Worm (Caenorhabditis elegans): ENCODE results near the gene inpp-1.

The inpp-1 gene

ce11 chrIV:10771296-10771695 lies 2.4 kb downstream of the inpp-1 start:
- TF ChIP-seq unc-62 (GFP tag; optimal IDR thresholded peaks at IDR 0.05) (no peak), ceh-43 (GFP tag; optimal IDR thresholded peaks at IDR 0.05) (no peak), ceh-83 (GFP tag; optimal IDR thresholded peaks at IDR 0.05) (no peak), elt-1 (tag; optimal IDR thresholded peaks at IDR 0.05; ENCODE audit: borderline replicate concordance, insufficient read depth) (no peak), flh-1 (GFP tag; optimal IDR thresholded peaks at IDR 0.05) (no peak), hlh-1 (tag; optimal IDR thresholded peaks at IDR 0.05) (no peak), lin-13 (tag; optimal IDR thresholded peaks at IDR 0.05) (no peak), sptf-1 (tag; optimal IDR thresholded peaks at IDR 0.05) (no peak), blmp-1 (tag; optimal IDR thresholded peaks at IDR 0.05) (no peak), nhr-28 (tag; optimal IDR thresholded peaks at IDR 0.05) (no peak), drap-1 (GFP tag; optimal IDR thresholded peaks at IDR 0.05) (no peak), nhr-12 (tag; optimal IDR thresholded peaks at IDR 0.05) (no peak), nhr-76 (tag; optimal IDR thresholded peaks at IDR 0.05) (no peak), unc-39 (tag; optimal IDR thresholded peaks at IDR 0.05) (no peak), nhr-237 (tag; optimal IDR thresholded peaks at IDR 0.05) (no peak), pha-4 (tag; optimal IDR thresholded peaks at IDR 0.05) (no peak), ham-2 (GFP tag; optimal IDR thresholded peaks at IDR 0.05) (no peak), M03D4.4 (tag; optimal IDR thresholded peaks at IDR 0.05) (no peak), bed-3 (GFP tag; optimal IDR thresholded peaks at IDR 0.05) (no peak)

ce11 chrIV:10769353-10769752 lies 4.4 kb downstream of the inpp-1 start, which contains the start of gene T25B9.9:
TSS of gene T25B9.9 (plus strand) at chrIV:10769653.
- TF ChIP-seq nhr-28 (tag; optimal IDR thresholded peaks at IDR 0.05) = no peak

ce11 chrIV:10768146-10768636 lies 5.5 kb downstream of the inpp-1 start, which contains the start of gene T25B9.8:
TSS of gene T25B9.8 (minus strand) at chrIV:10768196.
- TF ChIP-seq unc-39 (tag; optimal IDR thresholded peaks at IDR 0.05) (no peak), nhr-28 (tag; optimal IDR thresholded peaks at IDR 0.05) (no peak), ces-1 (GFP tag; optimal IDR thresholded peaks at IDR 0.05) (peak; percentile 44)

- TF ChIP-seq ceh-83 (GFP tag; optimal IDR thresholded peaks at IDR 0.05) = no peak
- no peak for TF ChIP-seq sem-2 (GFP tag; optimal IDR thresholded peaks at IDR 0.05)
- TF ChIP-seq nhr-2 (tag; optimal IDR thresholded peaks at IDR 0.05) = no peak
- no peak for TF ChIP-seq ceh-39 (tag; optimal IDR thresholded peaks at IDR 0.05)
- TF ChIP-seq ces-1 (GFP tag; optimal IDR thresholded peaks at IDR 0.05) = no peak
- no peak for TF ChIP-seq lin-32 (GFP tag; optimal IDR thresholded peaks at IDR 0.05)
- TF ChIP-seq drap-1 (GFP tag; optimal IDR thresholded peaks at IDR 0.05) = no peak
- no peak for TF ChIP-seq cnd-1 (tag; optimal IDR thresholded peaks at IDR 0.05)
- no peak for TF ChIP-seq unc-62 (GFP tag; optimal IDR thresholded peaks at IDR 0.05)
- no peak for TF ChIP-seq ztf-11 (tag; optimal IDR thresholded peaks at IDR 0.05)
- TF ChIP-seq ceh-43 (GFP tag; optimal IDR thresholded peaks at IDR 0.05) = no peak
- TF ChIP-seq unc-39 (tag; optimal IDR thresholded peaks at IDR 0.05) = no peak
- no peak for TF ChIP-seq nhr-76 (tag; optimal IDR thresholded peaks at IDR 0.05)
Observed at ce11 chrIV:10766071-10766470, 7.6 kb downstream of the inpp-1 start.

ce11 chrIV:10765053-10765452 lies 8.7 kb downstream of the inpp-1 start, which contains the start of gene T25B9.12:
TSS of gene T25B9.12 (plus strand) at chrIV:10765353.
- TF ChIP-seq ceh-43 (GFP tag; optimal IDR thresholded peaks at IDR 0.05) (no peak), ces-1 (GFP tag; optimal IDR thresholded peaks at IDR 0.05) (no peak), nhr-76 (tag; optimal IDR thresholded peaks at IDR 0.05) (no peak), unc-62 (GFP tag; optimal IDR thresholded peaks at IDR 0.05) (no peak), mab-5 (tag; optimal IDR thresholded peaks at IDR 0.05) (no peak), mls-2 (tag; optimal IDR thresholded peaks at IDR 0.05) (no peak), sptf-1 (tag; optimal IDR thresholded peaks at IDR 0.05) (no peak), pha-4 (tag; optimal IDR thresholded peaks at IDR 0.05) (no peak), elt-3 (tag; optimal IDR thresholded peaks at IDR 0.05) (no peak), sem-2 (GFP tag; optimal IDR thresholded peaks at IDR 0.05) (no peak), nhr-237 (tag; optimal IDR thresholded peaks at IDR 0.05) (no peak), nhr-28 (tag; optimal IDR thresholded peaks at IDR 0.05) (no peak), lin-13 (tag; optimal IDR thresholded peaks at IDR 0.05) (no peak), flh-1 (GFP tag; optimal IDR thresholded peaks at IDR 0.05) (no peak), snpc-4 (tag; optimal IDR thresholded peaks at IDR 0.05) (no peak), bed-3 (GFP tag; optimal IDR thresholded peaks at IDR 0.05) (no peak), M03D4.4 (tag; optimal IDR thresholded peaks at IDR 0.05) (no peak), elt-1 (tag; optimal IDR thresholded peaks at IDR 0.05; ENCODE audit: borderline replicate concordance, insufficient read depth) (no peak), lin-32 (GFP tag; optimal IDR thresholded peaks at IDR 0.05) (no peak)

Measured in whole organism, mixed stage, embryonic.